Fruit fly (Drosophila melanogaster) whole organism, adult: ENCODE results near the gene CG43331.

ENCODE experiments used
- CG11617 ChIP-seq: fragments of 200-800 bp; sonication (Bioruptor generic); optimal IDR thresholded peaks from 2 replicates; lab custom pipeline; 2017; ENCODE audit warnings: mild to moderate bottlenecking, missing biosample characterization, missing genetic modification reagents, missing genetic modification characterization
- CG12768 ChIP-seq: fragments of 200-800 bp; sonication (Bioruptor generic); optimal IDR thresholded peaks from 2 replicates; lab custom pipeline; 2017; ENCODE audit warnings: missing biosample characterization, missing genetic modification characterization, mild to moderate bottlenecking, moderate library complexity, missing genetic modification reagents
- CG14711 ChIP-seq: fragments of 200-800 bp; sonication (Bioruptor generic); optimal IDR thresholded peaks from 2 replicates; lab custom pipeline; 2018; ENCODE audit warnings: missing biosample characterization, mild to moderate bottlenecking, missing genetic modification characterization, moderate library complexity
- CG1620 ChIP-seq: fragments of 200-800 bp; sonication (Bioruptor generic); optimal IDR thresholded peaks from 2 replicates; lab custom pipeline; 2016; ENCODE audit warnings: missing biosample characterization, missing genetic modification characterization
- CG33017 ChIP-seq: fragments of 200-800 bp; sonication (Bioruptor generic); optimal IDR thresholded peaks from 2 replicates; lab custom pipeline; 2018; ENCODE audit warnings: missing biosample characterization, mild to moderate bottlenecking, missing genetic modification characterization, moderate library complexity
- CG5204 ChIP-seq: fragments of 200-800 bp; sonication (Bioruptor generic); optimal IDR thresholded peaks from 2 replicates; lab custom pipeline; 2016; ENCODE audit warnings: missing biosample characterization, missing genetic modification characterization
- CG7045 ChIP-seq: fragments of 200-800 bp; sonication (Bioruptor generic); optimal IDR thresholded peaks from 2 replicates; lab custom pipeline; 2017; ENCODE audit warnings: missing biosample characterization, mild to moderate bottlenecking, missing genetic modification characterization
- CG7101 ChIP-seq: fragments of 200-800 bp; sonication (Bioruptor generic); optimal IDR thresholded peaks from 2 replicates; lab custom pipeline; 2018; ENCODE audit warnings: missing biosample characterization, mild to moderate bottlenecking, missing genetic modification characterization, moderate library complexity
- Clk ChIP-seq: fragments of 200-800 bp; sonication (Bioruptor generic); optimal IDR thresholded peaks from 2 replicates; lab custom pipeline; 2017; ENCODE audit warnings: missing biosample characterization, missing genetic modification characterization
- Crg-1 ChIP-seq: fragments of 200-800 bp; sonication (Bioruptor generic); optimal IDR thresholded peaks from 2 replicates; lab custom pipeline; 2016; ENCODE audit warnings: missing biosample characterization, missing genetic modification characterization
- Hr96 ChIP-seq: fragments of 200-800 bp; sonication (Bioruptor generic); optimal IDR thresholded peaks from 2 replicates; lab custom pipeline; 2016; ENCODE audit warnings: missing biosample characterization, missing genetic modification characterization
- Mnt ChIP-seq: fragments of 200-800 bp; sonication (Bioruptor generic); optimal IDR thresholded peaks from 2 replicates; lab custom pipeline; 2016; ENCODE audit warnings: missing biosample characterization, mild to moderate bottlenecking, missing genetic modification characterization
- bab1 ChIP-seq: fragments of 200-800 bp; sonication (Bioruptor generic); optimal IDR thresholded peaks from 3 replicates; lab custom pipeline; 2019; ENCODE audit warnings: missing biosample characterization, mild to moderate bottlenecking, missing genetic modification characterization, moderate library complexity
- cic ChIP-seq: fragments of 200-800 bp; sonication (Bioruptor generic); optimal IDR thresholded peaks from 2 replicates; lab custom pipeline; 2017; ENCODE audit warnings: missing biosample characterization, mild to moderate bottlenecking, missing genetic modification characterization, moderate library complexity
- cnc ChIP-seq, 2 experiments: fragments of >200 bp; optimal IDR thresholded peaks; 2 replicates each; lab custom pipeline; 2017
- kay ChIP-seq: fragments of 200-800 bp; sonication (Bioruptor generic); peaks from one replicate; lab custom pipeline; 2016; ENCODE audit warnings: missing biosample characterization, missing genetic modification characterization, borderline replicate concordance
- ovo ChIP-seq: fragments of 200-800 bp; sonication (Bioruptor generic); optimal IDR thresholded peaks from 2 replicates; lab custom pipeline; 2016; ENCODE audit warnings: missing biosample characterization, missing genetic modification characterization
- pad ChIP-seq: fragments of 200-800 bp; sonication (Bioruptor generic); optimal IDR thresholded peaks from 3 replicates; lab custom pipeline; 2017; ENCODE audit warnings: missing biosample characterization, missing genetic modification characterization, mild to moderate bottlenecking, moderate library complexity, missing genetic modification reagents
- tj ChIP-seq: fragments of 200-800 bp; sonication (Bioruptor generic); optimal IDR thresholded peaks from 3 replicates; lab custom pipeline; 2017; ENCODE audit warnings: missing biosample characterization, mild to moderate bottlenecking, missing genetic modification characterization, moderate library complexity
- toe ChIP-seq: fragments of 200-800 bp; sonication (Bioruptor generic); optimal IDR thresholded peaks from 2 replicates; lab custom pipeline; 2016; ENCODE audit warnings: missing biosample characterization, missing genetic modification characterization

The CG43331 gene

DNA sequence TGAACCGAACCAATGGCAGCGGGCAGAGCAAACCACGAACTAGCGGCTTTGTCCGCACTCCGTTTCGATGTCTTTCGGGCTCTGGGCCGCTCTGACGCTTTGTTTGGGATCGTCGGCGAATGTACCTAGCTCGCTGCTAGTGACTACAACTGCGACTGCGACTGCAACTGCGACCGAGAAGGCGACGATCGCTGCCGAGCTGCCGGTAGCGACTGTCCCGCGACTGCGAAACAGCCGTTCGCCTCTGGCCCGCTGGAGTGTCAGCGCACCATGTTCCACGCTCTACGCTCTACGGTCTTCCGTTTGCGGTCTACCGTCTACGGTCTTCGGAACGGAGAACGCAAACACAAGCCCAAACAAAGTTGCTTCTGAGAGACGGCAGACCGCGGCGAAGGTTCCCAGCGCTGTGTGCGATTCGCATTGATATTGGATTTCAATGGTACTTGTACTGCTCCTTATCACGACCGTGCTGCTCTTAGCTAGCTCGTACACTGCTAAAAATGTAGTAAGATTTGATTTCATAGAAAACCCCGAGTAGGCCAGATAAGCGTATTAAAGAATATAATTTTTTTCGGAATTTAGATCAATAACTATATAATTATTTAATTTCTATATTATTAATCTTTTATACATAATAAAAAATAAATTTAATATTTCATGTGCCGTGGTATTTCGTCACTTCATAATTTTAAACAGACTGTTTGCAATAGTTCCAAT, 42.6 kb downstream of the CG43331 start, which contains the start of gene laza:
laza (minus strand) TSS at position 214 of the 717 bp plus-strand sequence.
- TF ChIP-seq ovo (GFP tag; lab: Kevin White, UChicago) = peak; percentile 4
- peak; percentile 77 for TF ChIP-seq kay
- TF ChIP-seq CG7045 (GFP tag; lab: Kevin White, UChicago) = peak; percentile 14
- TF ChIP-seq bab1 = peak; percentile 68
- TF ChIP-seq cnc (optimal IDR thresholded peaks at IDR 0.05; lab: Kevin White, UChicago) = no peak
- TF ChIP-seq CG5204 = no peak
- TF ChIP-seq Crg-1 (GFP tag; lab: Kevin White, UChicago) = no peak
- TF ChIP-seq CG33017 (tag; lab: Kevin White, UChicago) = no peak
- peak; percentile 31 for TF ChIP-seq tj
- no peak for TF ChIP-seq CG7101 (tag; lab: Kevin White, UChicago)
- TF ChIP-seq pad (GFP tag; lab: Kevin White, UChicago) = peak; percentile 21
- TF ChIP-seq CG14711 (tag; lab: Kevin White, UChicago) = peak; percentile 7
- peak; percentile 68 for TF ChIP-seq Mnt (GFP tag; lab: Kevin White, UChicago)
- TF ChIP-seq CG11617 (GFP tag; lab: Kevin White, UChicago) = no peak
- TF ChIP-seq Clk = no peak
- peak; percentile 36 for TF ChIP-seq CG12768 (GFP tag; lab: Kevin White, UChicago)
- TF ChIP-seq Hr96 (GFP tag; lab: Kevin White, UChicago) = no peak
- no peak for TF ChIP-seq CG1620 (GFP tag; lab: Kevin White, UChicago)
- peak; percentile 69 for TF ChIP-seq cic
- TF ChIP-seq toe (GFP tag; lab: Kevin White, UChicago) = no peak

DNA sequence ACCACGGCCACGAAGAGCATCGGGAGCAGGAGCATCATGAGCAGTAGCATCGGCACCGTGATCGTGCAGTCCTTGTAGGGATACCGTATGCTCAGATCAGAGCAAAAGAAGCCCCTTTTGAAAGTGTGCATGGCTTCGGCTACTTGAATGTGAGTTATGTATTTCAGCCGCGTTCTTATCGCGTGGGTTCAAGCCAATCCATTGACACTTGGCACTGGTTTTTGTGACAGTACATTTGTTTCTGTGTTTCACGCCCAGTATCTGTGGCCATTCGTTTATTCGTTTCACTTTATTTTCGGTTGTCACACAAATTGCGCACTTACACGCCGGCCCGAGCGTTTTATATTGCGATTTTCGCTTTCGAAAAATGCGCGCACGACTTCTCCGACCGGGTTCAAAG, 43.2 kb downstream of the CG43331 start:
- TF ChIP-seq cnc (optimal IDR thresholded peaks at IDR 0.05; lab: Kevin White, UChicago) (no peak), Hr96 (GFP tag; lab: Kevin White, UChicago) (no peak)

DNA sequence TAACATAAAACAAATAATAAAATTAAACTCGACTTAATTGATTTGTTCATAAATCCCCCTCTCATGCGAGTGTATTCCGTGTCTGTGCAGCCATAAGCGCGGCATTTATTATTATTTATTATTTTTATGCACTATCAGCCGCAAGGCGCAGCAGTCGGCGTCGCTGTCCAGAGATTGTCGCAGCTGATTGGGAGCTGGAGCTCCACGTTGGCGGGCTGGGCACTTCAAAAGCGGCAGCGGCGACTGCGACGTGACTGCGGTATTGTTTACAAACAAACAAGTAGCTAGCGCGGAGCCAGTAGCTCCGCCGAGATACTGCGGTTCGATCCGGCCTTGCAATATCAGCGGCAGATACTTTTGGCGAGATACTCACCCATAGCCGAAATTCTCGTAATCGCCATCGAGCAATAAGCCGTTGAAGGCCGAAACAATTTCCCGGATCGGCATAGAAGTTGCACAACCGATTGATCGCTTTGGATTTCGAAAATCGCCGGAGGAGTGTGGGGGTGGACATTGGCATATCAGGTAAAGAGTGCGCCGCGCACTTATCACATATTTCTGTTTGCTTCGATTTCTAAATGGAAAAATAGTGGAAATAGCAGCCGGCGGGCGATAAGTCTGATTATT, 44.6 kb downstream of the CG43331 start:
- TF ChIP-seq tj (no peak), CG12768 (GFP tag; lab: Kevin White, UChicago) (no peak), Mnt (GFP tag; lab: Kevin White, UChicago) (peak; percentile 26), bab1 (no peak)

DNA sequence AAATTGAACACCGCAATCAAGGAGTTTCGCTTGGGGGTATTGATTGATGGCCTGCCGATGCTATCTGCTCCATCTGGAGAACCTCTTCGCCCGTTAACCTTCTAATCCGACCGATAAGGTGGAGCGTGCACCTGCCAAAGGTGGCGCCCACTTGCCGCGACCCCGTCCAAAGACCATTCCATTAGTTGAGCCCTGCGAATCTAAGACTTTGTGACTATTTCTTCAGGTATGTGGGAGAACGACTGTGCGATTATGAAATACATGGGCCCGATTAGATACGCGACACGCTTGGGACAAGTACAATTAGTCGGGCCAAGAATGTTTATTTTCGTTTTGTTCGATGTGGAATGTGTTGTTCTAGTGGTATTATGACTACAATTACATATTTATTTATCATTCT, 45.4 kb downstream of the CG43331 start:
- TF ChIP-seq ovo (GFP tag; lab: Kevin White, UChicago) = no peak
- TF ChIP-seq cic = no peak
- no peak for TF ChIP-seq pad (GFP tag; lab: Kevin White, UChicago)
- no peak for TF ChIP-seq Clk
- no peak for TF ChIP-seq kay
- TF ChIP-seq toe (GFP tag; lab: Kevin White, UChicago) = no peak
- TF ChIP-seq cnc (optimal IDR thresholded peaks at IDR 0.05; lab: Kevin White, UChicago) = no peak
- TF ChIP-seq Mnt (GFP tag; lab: Kevin White, UChicago) = no peak
- TF ChIP-seq CG11617 (GFP tag; lab: Kevin White, UChicago) = no peak
- no peak for TF ChIP-seq CG7101 (tag; lab: Kevin White, UChicago)

DNA sequence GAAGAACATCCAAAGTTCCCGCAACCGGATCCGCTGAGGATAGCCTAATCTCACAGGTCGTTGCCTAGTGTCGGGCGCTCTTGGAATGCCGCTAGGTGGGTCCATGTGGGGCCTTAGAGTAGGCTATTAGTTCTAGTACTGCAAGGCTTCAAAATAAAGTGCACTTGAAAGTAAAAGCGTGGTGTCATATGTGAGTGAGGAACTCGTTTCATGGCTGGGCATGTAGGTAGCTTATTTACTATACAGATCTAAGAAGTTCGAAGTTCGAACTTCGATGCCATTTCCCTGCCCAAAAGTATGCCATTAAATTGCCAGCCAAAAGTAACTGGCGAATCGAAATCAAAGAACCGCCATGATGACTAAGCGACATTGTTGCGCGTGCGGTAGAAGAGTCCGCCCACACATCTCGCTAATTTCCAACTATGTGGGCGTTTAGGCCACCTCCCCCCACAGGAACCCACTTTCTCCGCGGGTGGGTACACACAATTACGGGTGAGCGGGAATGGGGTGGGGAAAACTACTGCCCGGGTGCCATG, 47.6 kb downstream of the CG43331 start:
- TF ChIP-seq CG5204 = no peak
- peak in 1 of 2 experiments; percentile 26 for TF ChIP-seq cnc (optimal IDR thresholded peaks at IDR 0.05; lab: Kevin White, UChicago)

DNA sequence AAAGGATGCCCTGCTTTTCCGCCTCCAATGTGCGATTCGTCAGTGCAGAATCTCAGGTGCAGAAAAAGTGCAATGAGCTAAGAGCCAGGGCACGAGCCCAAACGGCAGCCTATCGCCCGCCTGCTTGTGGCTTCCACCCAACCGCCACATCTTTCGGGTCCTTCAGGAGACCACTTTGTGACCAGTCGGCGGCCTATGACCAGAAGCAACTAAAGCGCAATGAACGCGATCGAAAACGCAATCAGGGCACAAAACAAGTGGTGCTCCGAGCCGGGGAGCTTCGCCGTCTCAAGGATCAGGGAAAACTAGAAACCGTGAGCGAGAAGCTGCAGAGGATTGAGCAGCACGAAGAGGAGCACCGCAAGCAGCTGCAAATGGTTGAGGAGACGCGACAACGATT, 49.3 kb downstream of the CG43331 start, which contains the start of gene CG11449:
CG11449 (plus strand) TSS at position 6 of the 400 bp plus-strand sequence.
- TF ChIP-seq cnc (optimal IDR thresholded peaks at IDR 0.05; lab: Kevin White, UChicago) (no peak), toe (GFP tag; lab: Kevin White, UChicago) (no peak), CG7101 (tag; lab: Kevin White, UChicago) (no peak), tj (no peak), bab1 (no peak), CG14711 (tag; lab: Kevin White, UChicago) (no peak), CG5204 (no peak), CG7045 (GFP tag; lab: Kevin White, UChicago) (no peak), CG1620 (GFP tag; lab: Kevin White, UChicago) (no peak), CG11617 (GFP tag; lab: Kevin White, UChicago) (no peak), Mnt (GFP tag; lab: Kevin White, UChicago) (no peak), Clk (no peak), Crg-1 (GFP tag; lab: Kevin White, UChicago) (no peak), ovo (GFP tag; lab: Kevin White, UChicago) (no peak), pad (GFP tag; lab: Kevin White, UChicago) (no peak), cic (no peak), CG33017 (tag; lab: Kevin White, UChicago) (no peak)
